Fruit fly (Drosophila melanogaster): ENCODE results near the gene Nmd3.

Nmd3 gene

dm6 chrX:2149478-2149877 is 35.0 kb downstream of the Nmd3 start, which contains the start of gene bcn92 (continued):
- no peak for TF ChIP-seq Hmx (GFP tag; optimal IDR thresholded peaks at IDR 0.05)
- TF ChIP-seq CG8388 (GFP tag; optimal IDR thresholded peaks at IDR 0.05) = peak; percentile 15
- no peak for TF ChIP-seq Tbp (GFP tag; optimal IDR thresholded peaks at IDR 0.05)
- no peak for TF ChIP-seq mirr (GFP tag; optimal IDR thresholded peaks at IDR 0.05)
- peak; percentile 3 for TF ChIP-seq CG17359 (tag; optimal IDR thresholded peaks at IDR 0.05)
- 0 out of 3 replicates have a peak, but pooled peaks have one; percentile 39 for TF ChIP-seq CG34422 (GFP tag; IDR thresholded peaks at IDR 0.05)
- peak; percentile 6 for TF ChIP-seq CG17385 (GFP tag; optimal IDR thresholded peaks at IDR 0.05)
- no peak for TF ChIP-seq CG4707 (GFP tag; optimal IDR thresholded peaks at IDR 0.05)
- TF ChIP-seq CG9876 (GFP tag; optimal IDR thresholded peaks at IDR 0.05) = no peak
- TF ChIP-seq dysf (GFP tag; IDR thresholded peaks at IDR 0.05) = no peak
- TF ChIP-seq Gsc (GFP tag; IDR thresholded peaks at IDR 0.05) = no peak
- peak; percentile 26 for TF ChIP-seq CG30020 (tag; optimal IDR thresholded peaks at IDR 0.05)
- TF ChIP-seq dpn (GFP tag; optimal IDR thresholded peaks at IDR 0.05) = peak; percentile 48 to 51
- no peak for TF ChIP-seq gt (GFP tag; IDR thresholded peaks at IDR 0.05)
- TF ChIP-seq CG1832 (GFP tag; optimal IDR thresholded peaks at IDR 0.05) = no peak
- no peak for TF ChIP-seq CG6254 (GFP tag; optimal IDR thresholded peaks at IDR 0.05)
- no peak for TF ChIP-seq CG3726 (GFP tag; IDR thresholded peaks at IDR 0.05)
- TF ChIP-seq knrl (GFP tag; IDR thresholded peaks at IDR 0.05; ENCODE audit: partially characterized antibody) = peak; percentile 94
- TF ChIP-seq CG12299 (tag; optimal IDR thresholded peaks at IDR 0.05) = no peak
- peak; percentile 26 for TF ChIP-seq Bteb2 (GFP tag; optimal IDR thresholded peaks at IDR 0.05)
- TF ChIP-seq pho (GFP tag; optimal IDR thresholded peaks at IDR 0.05) = peak; percentile 35
- no peak for TF ChIP-seq schlank (tag; optimal IDR thresholded peaks at IDR 0.05)
- TF ChIP-seq yki (optimal IDR thresholded peaks at IDR 0.05) = no peak
- TF ChIP-seq sna (GFP tag; IDR thresholded peaks at IDR 0.05; ENCODE audit: partially characterized antibody) = peak; percentile 93
- peak; percentile 20 for TF ChIP-seq Blimp-1 (GFP tag; optimal IDR thresholded peaks at IDR 0.05)
- peak; percentile 86 for TF ChIP-seq CG2129 (GFP tag; IDR thresholded peaks at IDR 0.05; ENCODE audit: partially characterized antibody)
- no peak for TF ChIP-seq CG17568 (GFP tag; optimal IDR thresholded peaks at IDR 0.05)
- TF ChIP-seq wek (GFP tag; optimal IDR thresholded peaks at IDR 0.05) = no peak
- no peak for TF ChIP-seq fd96Cb (tag; optimal IDR thresholded peaks at IDR 0.05)
- peak; percentile 34 for TF ChIP-seq PHDP (tag; optimal IDR thresholded peaks at IDR 0.05)
- no peak for TF ChIP-seq CG4360 (GFP tag; IDR thresholded peaks at IDR 0.05)
- TF ChIP-seq trh (GFP tag; optimal IDR thresholded peaks at IDR 0.05) = no peak
- TF ChIP-seq mam (GFP tag; optimal IDR thresholded peaks at IDR 0.05) = peak; percentile 54
- peak; percentile 38 for TF ChIP-seq CG13424 (tag; optimal IDR thresholded peaks at IDR 0.05)
- TF ChIP-seq aop (GFP tag; IDR thresholded peaks at IDR 0.05) = no peak
- peak; percentile 15; the same call in 1 of the 2 replicates for TF ChIP-seq Xrp1 (GFP tag; IDR thresholded peaks at IDR 0.05)
- no peak for TF ChIP-seq CG32767 (GFP tag; IDR thresholded peaks at IDR 0.05)
- no peak for TF ChIP-seq CG12219 (GFP tag; optimal IDR thresholded peaks at IDR 0.05)
- no peak for TF ChIP-seq lab (GFP tag; optimal IDR thresholded peaks at IDR 0.05)
- TF ChIP-seq inv (GFP tag; IDR thresholded peaks at IDR 0.05; ENCODE audit: partially characterized antibody) = peak; percentile 93
- peak; percentile 76 for TF ChIP-seq slbo (GFP tag; IDR thresholded peaks at IDR 0.05)
- peak; percentile 30 for TF ChIP-seq CG7839 (tag; optimal IDR thresholded peaks at IDR 0.05)
- TF ChIP-seq CG11723 (GFP tag; optimal IDR thresholded peaks at IDR 0.05) = no peak
- no peak for TF ChIP-seq esg (GFP tag; conservative IDR thresholded peaks at IDR 0.05)
- TF ChIP-seq CG7372 (GFP tag; IDR thresholded peaks at IDR 0.05) = no peak
- peak; percentile 48 for TF ChIP-seq ftz-f1 (GFP tag; optimal IDR thresholded peaks at IDR 0.05)
- no peak for TF ChIP-seq CG31224 (GFP tag; IDR thresholded peaks at IDR 0.05)
- peak; percentile 58 for TF ChIP-seq CG13624 (GFP tag; optimal IDR thresholded peaks at IDR 0.05)
- no peak for TF ChIP-seq scrt (GFP tag; optimal IDR thresholded peaks at IDR 0.05)
- no peak for TF ChIP-seq CG15696 (tag; optimal IDR thresholded peaks at IDR 0.05)
- TF ChIP-seq HLH3B (GFP tag; IDR thresholded peaks at IDR 0.05) = peak; percentile 20; the same call in 1 of the 2 replicates

Data from whole organism, embryonic.